Worm (Caenorhabditis elegans): ENCODE data around the gene col-2.
A peak's percentile ranks its signal among the peaks of the same experiment; 100 is the strongest.

The col-2 gene

ce11 chrIV:10046005-10046404, 39.2 kb downstream of the col-2 start:
- TF ChIP-seq nhr-76 (tag; optimal IDR thresholded peaks at IDR 0.05) (no peak), F16B12.6 (tag; optimal IDR thresholded peaks at IDR 0.05) (no peak), fkh-4 (tag; optimal IDR thresholded peaks at IDR 0.05; ENCODE audit: borderline replicate concordance) (peak; percentile 58), ceh-90 (tag; optimal IDR thresholded peaks at IDR 0.05) (no peak), lin-14 (GFP tag; optimal IDR thresholded peaks at IDR 0.05) (peak; percentile 14), tlp-1 (tag; optimal IDR thresholded peaks at IDR 0.05) (no peak), dsc-1 (tag; optimal IDR thresholded peaks at IDR 0.05) (peak; percentile 83), fkh-10 (GFP tag; optimal IDR thresholded peaks at IDR 0.05) (no peak)

DNA sequence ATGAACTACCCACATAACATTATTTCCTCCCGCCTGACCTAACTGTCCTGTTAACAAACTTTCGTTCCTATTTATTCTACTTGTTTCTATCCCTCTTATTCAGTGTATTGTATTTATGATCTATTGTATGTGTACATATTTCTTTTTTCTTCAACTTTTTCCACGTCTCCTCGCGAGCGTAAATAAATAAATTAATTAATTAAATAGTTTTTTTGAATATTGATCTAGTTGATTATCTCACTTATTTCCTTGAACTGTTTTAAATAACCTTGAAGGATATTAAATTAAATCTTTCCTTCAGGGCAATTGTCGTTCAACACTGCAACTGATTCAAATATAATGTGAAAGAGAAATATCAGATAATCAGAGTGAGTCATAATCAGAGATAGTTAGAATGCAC, 42.4 kb downstream of the col-2 start, which contains the start of gene frk-1:
Gene frk-1, plus strand, starts transcription at position 301 of the 400 bp plus-strand sequence.
- TF ChIP-seq jun-1 (tag; optimal IDR thresholded peaks at IDR 0.05) = no peak
- no peak for TF ChIP-seq aha-1 (tag; optimal IDR thresholded peaks at IDR 0.05)
- TF ChIP-seq elt-2 (tag; optimal IDR thresholded peaks at IDR 0.05) = no peak
- no peak for TF ChIP-seq hpl-2 (GFP tag; optimal IDR thresholded peaks at IDR 0.05)
- TF ChIP-seq elt-3 (tag; optimal IDR thresholded peaks at IDR 0.05) = no peak
- TF ChIP-seq nhr-12 (tag; optimal IDR thresholded peaks at IDR 0.05) = no peak
- TF ChIP-seq hlh-17 (GFP tag; optimal IDR thresholded peaks at IDR 0.05; ENCODE audit: borderline replicate concordance) = no peak
- TF ChIP-seq ceh-63 (GFP tag; optimal IDR thresholded peaks at IDR 0.05) = no peak
- TF ChIP-seq hlh-4 (tag; optimal IDR thresholded peaks at IDR 0.05) = no peak
- TF ChIP-seq nhr-20 (tag; optimal IDR thresholded peaks at IDR 0.05) = no peak

DNA sequence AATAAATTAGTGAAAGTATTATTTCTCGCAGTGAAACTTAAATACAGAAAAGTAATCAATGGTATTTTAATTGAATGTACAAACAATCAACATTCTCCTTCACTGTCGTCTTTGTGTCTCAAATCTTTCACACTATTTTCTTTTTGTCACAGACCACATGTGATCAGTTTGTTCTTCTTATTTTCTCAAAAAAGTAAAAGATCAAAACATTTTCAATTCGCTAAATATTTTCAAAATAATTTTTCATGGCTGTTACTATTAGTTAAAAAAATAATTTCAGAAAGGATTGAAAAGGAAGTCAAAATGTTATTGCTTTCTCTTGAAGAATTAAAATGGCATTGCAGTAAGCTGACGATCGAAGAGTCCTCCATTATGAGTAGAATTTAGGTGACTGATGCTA, 44.4 kb downstream of the col-2 start, which contains the start of gene dhs-31:
Gene dhs-31, minus strand, starts transcription at position 101 of the 400 bp plus-strand sequence.
- TF ChIP-seq elt-3 (tag; optimal IDR thresholded peaks at IDR 0.05) = peak in 1 of 6 experiments; percentile 11
- peak; percentile 42 for TF ChIP-seq blmp-1 (tag; optimal IDR thresholded peaks at IDR 0.05)
- peak; percentile 22 for TF ChIP-seq nhr-85 (tag)
- no peak for TF ChIP-seq C04F5.9 (tag; optimal IDR thresholded peaks at IDR 0.05)

ce11 chrIV:10036966-10037365, 48.3 kb downstream of the col-2 start, which contains the start of gene F44D12.10:
Gene F44D12.10, minus strand, starts transcription at chrIV:10037066.
- TF ChIP-seq lin-14 (GFP tag; optimal IDR thresholded peaks at IDR 0.05) (no peak), nhr-77 (tag; optimal IDR thresholded peaks at IDR 0.05) (no peak), nhr-76 (tag; optimal IDR thresholded peaks at IDR 0.05) (no peak), jun-1 (tag; optimal IDR thresholded peaks at IDR 0.05) (no peak), irx-1 (tag; optimal IDR thresholded peaks at IDR 0.05) (no peak), nhr-90 (tag; optimal IDR thresholded peaks at IDR 0.05; ENCODE audit: poor library complexity) (no peak), fos-1 (tag; optimal IDR thresholded peaks at IDR 0.05) (no peak), nhr-84 (tag; optimal IDR thresholded peaks at IDR 0.05) (no peak), ceh-82 (tag; optimal IDR thresholded peaks at IDR 0.05) (no peak), unc-98 (GFP tag; IDR thresholded peaks at IDR 0.05) (no peak), unc-30 (tag; optimal IDR thresholded peaks at IDR 0.05) (no peak), ztf-4 (tag; optimal IDR thresholded peaks at IDR 0.05) (no peak), sptf-1 (tag; optimal IDR thresholded peaks at IDR 0.05) (no peak), lin-15B (tag; optimal IDR thresholded peaks at IDR 0.05) (no peak), hlh-4 (tag; optimal IDR thresholded peaks at IDR 0.05) (no peak), lir-3 (tag; optimal IDR thresholded peaks at IDR 0.05; ENCODE audit: poor library complexity) (no peak), sup-37 (GFP tag; optimal IDR thresholded peaks at IDR 0.05) (no peak), efl-3 (GFP tag; optimal IDR thresholded peaks at IDR 0.05) (no peak), ets-5 (GFP tag; IDR thresholded peaks at IDR 0.05) (no peak)

Data from whole organism, L1 larva.